Worm (Caenorhabditis elegans): ENCODE measurements around the gene srsx-9.

The srsx-9 gene

DNA sequence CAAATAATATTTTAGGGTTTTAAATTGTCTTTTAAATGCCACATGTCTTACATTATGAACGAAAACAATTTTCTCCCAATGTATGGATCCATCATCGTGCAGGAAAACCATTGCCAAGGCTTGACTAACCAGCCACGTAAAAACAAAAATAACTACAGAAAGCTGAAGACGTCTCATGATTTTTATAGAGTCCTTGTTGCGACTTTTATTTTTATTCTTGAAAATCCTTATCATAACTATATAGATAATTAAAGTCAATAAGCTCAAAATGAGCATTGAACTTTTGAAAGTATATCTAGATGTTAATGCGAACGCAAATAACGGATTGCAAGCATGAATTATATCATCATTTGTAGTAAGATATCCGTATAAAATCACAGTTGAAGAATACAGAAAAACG, 7.3 kb upstream of the srsx-9 start:
- peak; percentile 98 for TF ChIP-seq aha-1 (tag)
- no peak for TF ChIP-seq lin-38 (GFP tag; IDR thresholded peaks at IDR 0.05)

DNA sequence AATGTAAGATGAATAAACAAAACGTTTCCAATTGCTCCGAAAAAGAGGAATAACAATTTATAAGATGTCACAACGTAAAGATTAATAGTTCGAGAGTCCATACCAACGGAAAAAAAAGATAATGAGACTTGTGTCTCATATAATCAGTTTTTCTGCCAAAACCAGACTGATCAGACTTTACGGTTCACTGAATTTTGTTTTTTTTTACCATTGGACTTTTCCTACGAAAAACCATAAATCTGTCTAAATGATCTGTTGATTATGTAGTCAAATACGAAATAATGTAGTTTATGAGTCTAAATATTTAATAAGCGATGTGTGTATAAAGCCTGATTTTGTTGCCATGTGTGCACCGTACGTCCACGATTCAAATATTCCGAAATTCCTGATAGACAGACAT, 6.2 kb upstream of the srsx-9 start, which contains the start of gene srsx-11:
TSS of gene srsx-11 (minus strand) at position 101 of the 400 bp plus-strand sequence.
- TF ChIP-seq Y75B8A.6 (GFP tag; IDR thresholded peaks at IDR 0.05) (no peak), lin-29 (GFP tag; IDR thresholded peaks at IDR 0.05) (no peak), spr-1 (tag; optimal IDR thresholded peaks at IDR 0.05) (no peak), unc-130 (GFP tag; optimal IDR thresholded peaks at IDR 0.05) (no peak), lin-39 (tag; optimal IDR thresholded peaks at IDR 0.05) (no peak), pqm-1 (tag; optimal IDR thresholded peaks at IDR 0.05) (no peak), T20F7.1 (GFP tag; optimal IDR thresholded peaks at IDR 0.05) (no peak), nhr-42 (GFP tag; IDR thresholded peaks at IDR 0.05) (no peak), lim-7 (GFP tag; IDR thresholded peaks at IDR 0.05) (no peak), snpc-1.2 (GFP tag; IDR thresholded peaks at IDR 0.05) (no peak), duxl-1 (tag; optimal IDR thresholded peaks at IDR 0.05; ENCODE audit: poor library complexity) (no peak), aly-2 (tag; optimal IDR thresholded peaks at IDR 0.05) (no peak), arid-1 (GFP tag; conservative IDR thresholded peaks at IDR 0.05) (no peak)

DNA sequence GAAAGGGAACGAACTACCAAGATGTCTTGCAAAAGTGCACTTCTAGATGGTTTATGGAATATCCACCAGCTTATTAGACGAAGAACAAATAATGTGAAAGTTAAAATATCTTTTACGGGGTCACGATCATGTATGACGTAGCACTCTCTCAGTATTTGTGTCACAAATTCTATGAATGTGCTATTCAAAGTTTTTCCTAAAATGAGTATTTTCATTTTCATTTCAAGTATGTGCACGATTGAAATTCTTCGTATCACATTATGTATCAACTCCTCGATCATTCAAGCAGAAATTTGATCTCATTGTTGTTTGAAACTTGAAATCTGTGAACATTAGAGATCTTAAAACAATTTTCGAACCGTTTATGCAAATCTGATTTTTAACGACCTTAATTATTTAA, 4.7 kb upstream of the srsx-9 start:
- TF ChIP-seq pqm-1 (tag; optimal IDR thresholded peaks at IDR 0.05) (no peak), cey-2 (tag; optimal IDR thresholded peaks at IDR 0.05; ENCODE audit: borderline replicate concordance, insufficient read depth) (no peak), lin-13 (GFP tag; optimal IDR thresholded peaks at IDR 0.05) (no peak)

DNA sequence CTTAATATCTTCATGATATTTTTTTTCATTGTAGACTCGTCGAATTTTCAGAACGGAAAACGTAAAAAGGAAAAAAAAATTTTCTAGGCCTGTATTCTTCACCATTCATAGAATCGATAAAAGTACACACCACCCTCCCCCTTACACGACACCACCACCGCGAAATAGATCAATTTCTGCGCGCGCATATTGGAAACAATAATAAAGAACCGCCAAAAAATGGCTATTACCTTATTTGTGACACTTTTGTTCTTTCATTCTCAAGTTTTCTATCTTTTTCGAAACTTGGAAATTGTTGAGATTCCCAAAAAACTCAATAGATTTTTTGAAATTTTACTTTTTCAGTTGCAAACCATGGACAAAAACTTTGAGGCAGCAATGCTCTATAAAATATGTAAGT, 2.3 kb upstream of the srsx-9 start, which contains the start of gene F26G5.1:
TSS of gene F26G5.1 (plus strand) at position 339 of the 400 bp plus-strand sequence.
- TF ChIP-seq aha-1 (tag): peak; percentile 53
- TF ChIP-seq lin-29 (GFP tag; IDR thresholded peaks at IDR 0.05): no peak

DNA sequence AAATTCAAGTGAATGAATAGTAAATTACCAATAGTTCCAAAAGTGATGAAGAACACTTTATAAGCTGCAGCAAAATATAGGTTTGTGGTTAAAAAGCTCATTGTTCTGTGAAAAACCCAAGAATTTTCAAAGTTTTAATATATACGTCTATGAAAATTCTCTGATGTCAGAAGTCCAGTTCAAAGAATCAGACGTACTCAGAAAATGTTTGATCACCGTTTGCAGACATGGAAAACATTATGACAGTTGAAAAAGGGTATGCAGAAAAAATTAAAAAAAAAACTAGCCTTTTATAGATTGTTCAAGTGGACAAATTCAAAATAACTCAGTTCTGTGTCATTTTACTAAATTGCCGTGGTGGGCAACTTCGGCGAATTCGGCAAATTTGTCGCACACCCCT, 1.8 kb upstream of the srsx-9 start, which contains the start of gene srsx-10:
TSS of gene srsx-10 (minus strand) at position 101 of the 400 bp plus-strand sequence.
- TF ChIP-seq F37D6.2 (tag; optimal IDR thresholded peaks at IDR 0.05) (no peak), ztf-11 (tag; optimal IDR thresholded peaks at IDR 0.05) (no peak), set-16 (GFP tag; IDR thresholded peaks at IDR 0.05) (no peak), hmg-1.1 (GFP tag; IDR thresholded peaks at IDR 0.05) (no peak), snpc-1.2 (GFP tag; IDR thresholded peaks at IDR 0.05) (no peak), ceh-20 (GFP tag; IDR thresholded peaks at IDR 0.05) (no peak), mxl-2 (GFP tag; conservative IDR thresholded peaks at IDR 0.05) (no peak), ces-1 (GFP tag; optimal IDR thresholded peaks at IDR 0.05) (no peak), madf-9 (GFP tag; conservative IDR thresholded peaks at IDR 0.05) (no peak), pha-4 (GFP tag; IDR thresholded peaks at IDR 0.05) (no peak), pha-4 (tag; optimal IDR thresholded peaks at IDR 0.05) (no peak), nhr-77 (tag; optimal IDR thresholded peaks at IDR 0.05) (no peak), mdt-29 (GFP tag; IDR thresholded peaks at IDR 0.05) (no peak), Y105C5A.15 (GFP tag; IDR thresholded peaks at IDR 0.05) (no peak), nhr-111 (GFP tag; optimal IDR thresholded peaks at IDR 0.05) (no peak), aha-1 (tag) (no peak)

DNA sequence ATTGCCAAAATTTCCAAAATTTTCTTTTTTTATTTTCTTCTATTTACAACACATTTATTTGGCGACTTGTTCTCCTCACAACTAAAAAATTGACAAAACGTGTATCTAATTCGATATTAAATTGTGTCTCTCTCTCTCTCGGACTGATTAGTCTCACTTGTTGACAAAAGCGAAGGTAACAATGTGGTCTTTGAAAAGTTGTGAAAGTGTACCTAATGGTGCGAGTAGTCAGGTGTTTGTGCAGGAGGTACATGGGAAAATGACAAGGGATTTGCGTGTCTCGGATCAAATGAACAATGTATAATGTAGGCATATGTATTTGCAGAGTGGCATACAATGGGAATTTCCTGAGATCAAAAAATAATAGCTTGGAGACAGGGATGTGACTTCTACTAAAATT, 3.3 kb downstream of the srsx-9 start:
- TF ChIP-seq Y48G9A.11 (GFP tag; IDR thresholded peaks at IDR 0.05): no peak
- TF ChIP-seq zip-2 (tag; optimal IDR thresholded peaks at IDR 0.05): no peak
- no peak for TF ChIP-seq daf-16 (GFP tag; optimal IDR thresholded peaks at IDR 0.05)
- peak; percentile 61 for TF ChIP-seq daf-16 (tag; optimal IDR thresholded peaks at IDR 0.05)
- TF ChIP-seq nhr-11 (tag; optimal IDR thresholded peaks at IDR 0.05): peak; percentile 11
- TF ChIP-seq nhr-28 (tag; optimal IDR thresholded peaks at IDR 0.05): peak; percentile 48
- TF ChIP-seq dve-1 (tag; optimal IDR thresholded peaks at IDR 0.05; ENCODE audit: insufficient read depth): peak; percentile 13
- TF ChIP-seq unc-62 (GFP tag; optimal IDR thresholded peaks at IDR 0.05 in 1 of 2): peak in 1 of 2 experiments; percentile 33
- no peak for TF ChIP-seq unc-62 (tag; optimal IDR thresholded peaks at IDR 0.05)
